Worm (Caenorhabditis elegans) whole organism, mixed stage, embryonic: ENCODE results near the gene srh-76.

Experiments
- pha-4 ChIP-seq: fragments of 150-350 bp; optimal IDR thresholded peaks from 2 replicates; lab custom pipeline; 2018; ENCODE audit warnings: missing biosample characterization, missing genetic modification reagents, missing genetic modification characterization
- sem-2 ChIP-seq: fragments of 200-800 bp; sonication (Bioruptor generic); optimal IDR thresholded peaks from 2 replicates; lab custom pipeline; 2018; ENCODE audit warnings: mild to moderate bottlenecking, missing genetic modification characterization, missing compliant biosample characterization

- no peak for TF ChIP-seq pha-4 (tag; lab: Kevin White, UChicago)
- no peak for TF ChIP-seq sem-2 (GFP tag; lab: Kevin White, UChicago)
Measured at ce11 chrV:5840939-5841338, 7.3 kb downstream of the srh-76 start.
